Fruit fly (Drosophila melanogaster) whole organism, embryonic: Measurements from ENCODE around the gene Sec24CD.

ENCODE experiments used
- CG12155 ChIP-seq: fragments of 200-800 bp; sonication (Bioruptor generic); optimal IDR thresholded peaks from 3 replicates; lab custom pipeline; 2016; ENCODE audit warnings: missing biosample characterization, missing genetic modification characterization
- CG12219 ChIP-seq: fragments of 200-800 bp; sonication (Bioruptor generic); optimal IDR thresholded peaks from 3 replicates; lab custom pipeline; 2018; ENCODE audit warnings: missing biosample characterization, mild to moderate bottlenecking, missing genetic modification characterization
- CG12391 ChIP-seq: fragments of 200-800 bp; sonication (Bioruptor generic); optimal IDR thresholded peaks from 3 replicates; lab custom pipeline; 2018; ENCODE audit warnings: missing biosample characterization, mild to moderate bottlenecking, missing genetic modification characterization, moderate library complexity
- CG13624 ChIP-seq: fragments of 200-800 bp; sonication (Bioruptor generic); optimal IDR thresholded peaks from 2 replicates; lab custom pipeline; 2016; ENCODE audit warnings: missing biosample characterization, missing genetic modification characterization
- CG13775 ChIP-seq: fragments of 200-800 bp; sonication (Bioruptor generic); optimal IDR thresholded peaks from 3 replicates; lab custom pipeline; 2017; ENCODE audit warnings: missing biosample characterization, mild to moderate bottlenecking, missing genetic modification characterization
- CG14860 ChIP-seq: fragments of 200-800 bp; sonication (Bioruptor generic); IDR thresholded peaks from 3 replicates; pipeline ENCODE4 v1.3.6; 2022; ENCODE audit warnings: missing biosample characterization, missing genetic modification characterization; ENCODE audit not compliant: partially characterized antibody
- CG15601 ChIP-seq: fragments of 200-800 bp; sonication (Bioruptor generic); optimal IDR thresholded peaks from 3 replicates; lab custom pipeline; 2019; ENCODE audit warnings: missing biosample characterization, mild to moderate bottlenecking, missing genetic modification characterization, moderate library complexity
- CG1602 ChIP-seq: fragments of 200-800 bp; sonication (Bioruptor generic); optimal IDR thresholded peaks from 3 replicates; lab custom pipeline; 2016; ENCODE audit warnings: missing biosample characterization, missing genetic modification characterization
- CG16863 ChIP-seq: fragments of 200-800 bp; sonication (Bioruptor generic); optimal IDR thresholded peaks from 3 replicates; lab custom pipeline; 2016; ENCODE audit warnings: missing biosample characterization, missing genetic modification characterization
- CG17186 ChIP-seq: fragments of 200-800 bp; sonication (Bioruptor generic); optimal IDR thresholded peaks from 3 replicates; lab custom pipeline; 2017; ENCODE audit warnings: missing biosample characterization, missing genetic modification reagents, missing genetic modification characterization
- CG18599 ChIP-seq: fragments of 200-800 bp; sonication (Bioruptor generic); optimal IDR thresholded peaks from 3 replicates; lab custom pipeline; 2017; ENCODE audit warnings: missing biosample characterization, missing genetic modification characterization, mild to moderate bottlenecking, moderate library complexity, missing genetic modification reagents
- CG2120 ChIP-seq: fragments of 200-800 bp; sonication (Bioruptor generic); optimal IDR thresholded peaks from 3 replicates; lab custom pipeline; 2016; ENCODE audit warnings: missing biosample characterization, missing genetic modification characterization
- CG2129 ChIP-seq: fragments of 200-800 bp; sonication (Bioruptor generic); IDR thresholded peaks from 2 replicates; pipeline ENCODE4 v1.3.6; 2022; ENCODE audit warnings: missing biosample characterization, missing genetic modification characterization; ENCODE audit not compliant: partially characterized antibody
- CG2199 ChIP-seq: fragments of 200-800 bp; sonication (Bioruptor generic); IDR thresholded peaks from 3 replicates; pipeline ENCODE4 v1.3.6; 2022; ENCODE audit warnings: missing biosample characterization, missing genetic modification characterization
- CG31441 ChIP-seq: fragments of 200-800 bp; sonication (Bioruptor generic); IDR thresholded peaks from 2 replicates; pipeline ENCODE4 v1.3.6; 2022; ENCODE audit warnings: missing biosample characterization, missing genetic modification characterization
- CG32767 ChIP-seq: fragments of 200-800 bp; sonication (Bioruptor generic); IDR thresholded peaks from 2 replicates; pipeline ENCODE4 v1.3.6; 2022; ENCODE audit warnings: missing biosample characterization, missing genetic modification characterization
- CG3726 ChIP-seq: fragments of 200-800 bp; sonication (Bioruptor generic); IDR thresholded peaks from 3 replicates; pipeline ENCODE4, ENCODE4 v1.3.6; 2022; ENCODE audit warnings: missing biosample characterization, missing genetic modification characterization
- CG3847 ChIP-seq: fragments of 200-800 bp; sonication (Bioruptor generic); IDR thresholded peaks from 2 replicates; pipeline ENCODE4 v1.3.6; 2022; ENCODE audit warnings: missing biosample characterization, missing genetic modification characterization
- CG4424 ChIP-seq: fragments of 200-800 bp; sonication (Bioruptor generic); optimal IDR thresholded peaks from 3 replicates; lab custom pipeline; 2016; ENCODE audit warnings: missing biosample characterization, missing genetic modification characterization
- CG7745 ChIP-seq: fragments of 200-800 bp; sonication (Bioruptor generic); optimal IDR thresholded peaks from 2 replicates; lab custom pipeline; 2018; ENCODE audit warnings: missing biosample characterization, mild to moderate bottlenecking, missing genetic modification characterization, moderate library complexity
- CG7987 ChIP-seq: fragments of 200-800 bp; sonication (Bioruptor generic); optimal IDR thresholded peaks from 2 replicates; lab custom pipeline; 2018; ENCODE audit warnings: missing biosample characterization, mild to moderate bottlenecking, missing genetic modification characterization, moderate library complexity
- CG9215 ChIP-seq: fragments of 200-800 bp; sonication (Bioruptor generic); IDR thresholded peaks from 2 replicates; pipeline ENCODE4 v1.3.6; 2022; ENCODE audit warnings: missing biosample characterization, missing genetic modification characterization
- Drgx ChIP-seq: fragments of 200-800 bp; sonication (Bioruptor generic); IDR thresholded peaks from 2 replicates; pipeline ENCODE4 v1.3.6; 2022; ENCODE audit warnings: missing biosample characterization, missing genetic modification characterization
- Gug ChIP-seq: fragments of 200-800 bp; sonication (Bioruptor generic); IDR thresholded peaks from 4 replicates; pipeline ENCODE4 v1.3.6; 2022; ENCODE audit warnings: missing biosample characterization, missing genetic modification characterization
- H15 ChIP-seq: fragments of 200-800 bp; sonication (Bioruptor generic); IDR thresholded peaks from 3 replicates; pipeline ENCODE4 v1.3.6; 2022; ENCODE audit warnings: missing biosample characterization, missing genetic modification characterization
- Hmr ChIP-seq: fragments of 200-800 bp; sonication (Bioruptor generic); optimal IDR thresholded peaks from 3 replicates; lab custom pipeline; 2017; ENCODE audit warnings: mild to moderate bottlenecking, missing biosample characterization, missing genetic modification reagents, missing genetic modification characterization
- Hsf ChIP-seq: fragments of 200-800 bp; sonication (Bioruptor generic); optimal IDR thresholded peaks from 3 replicates; lab custom pipeline; 2016; ENCODE audit warnings: missing biosample characterization, missing genetic modification characterization
- Myb ChIP-seq: fragments of 200-800 bp; sonication (Bioruptor generic); optimal IDR thresholded peaks from 2 replicates; lab custom pipeline; 2016; ENCODE audit warnings: missing biosample characterization, missing genetic modification characterization
- Rx ChIP-seq: fragments of 200-800 bp; sonication (Bioruptor generic); IDR thresholded peaks from 2 replicates; pipeline ENCODE4 v1.3.6; 2022; ENCODE audit warnings: missing biosample characterization, missing genetic modification characterization
- ab ChIP-seq: fragments of 200-800 bp; sonication (Bioruptor generic); optimal IDR thresholded peaks from 2 replicates; lab custom pipeline; 2016; ENCODE audit warnings: missing biosample characterization, missing genetic modification characterization
- abd-A ChIP-seq: fragments of 200-800 bp; sonication (Bioruptor generic); optimal IDR thresholded peaks from 3 replicates; lab custom pipeline; 2019; ENCODE audit warnings: missing biosample characterization, mild to moderate bottlenecking, missing genetic modification characterization, moderate library complexity
- caup ChIP-seq: fragments of 200-800 bp; sonication (Bioruptor generic); optimal IDR thresholded peaks from 3 replicates; lab custom pipeline; 2017; ENCODE audit warnings: missing biosample characterization, mild to moderate bottlenecking, missing genetic modification characterization, moderate library complexity; ENCODE audit not compliant: severe bottlenecking
- chn ChIP-seq: fragments of 200-800 bp; sonication (Bioruptor generic); optimal IDR thresholded peaks from 2 replicates; lab custom pipeline; 2016; ENCODE audit warnings: missing biosample characterization, missing genetic modification characterization
- ci ChIP-seq: fragments of 200-800 bp; sonication (Bioruptor generic); IDR thresholded peaks from 3 replicates; pipeline ENCODE4 v1.3.6; 2022; ENCODE audit warnings: missing biosample characterization, missing genetic modification characterization
- danr ChIP-seq: fragments of 200-800 bp; sonication (Bioruptor generic); IDR thresholded peaks from 2 replicates; pipeline ENCODE4 v1.3.6; 2022; ENCODE audit warnings: missing biosample characterization, missing genetic modification characterization
- dm ChIP-seq: fragments of 200-800 bp; sonication (Bioruptor generic); optimal IDR thresholded peaks from 3 replicates; lab custom pipeline; 2016; ENCODE audit warnings: missing biosample characterization, missing genetic modification characterization
- eyg ChIP-seq: fragments of 200-800 bp; sonication (Bioruptor generic); optimal IDR thresholded peaks from 3 replicates; lab custom pipeline; 2016; ENCODE audit warnings: missing biosample characterization, missing genetic modification characterization
- fd96Cb ChIP-seq: fragments of 200-800 bp; sonication (Bioruptor generic); optimal IDR thresholded peaks from 2 replicates; lab custom pipeline; 2018; ENCODE audit warnings: missing biosample characterization, mild to moderate bottlenecking, missing genetic modification characterization, moderate library complexity
- onecut ChIP-seq: fragments of 200-800 bp; sonication (Bioruptor generic); IDR thresholded peaks from 2 replicates; pipeline ENCODE4 v1.3.6; 2022; ENCODE audit warnings: missing biosample characterization, missing genetic modification characterization
- org-1 ChIP-seq: fragments of 200-800 bp; sonication (Bioruptor generic); optimal IDR thresholded peaks from 2 replicates; lab custom pipeline; 2017; ENCODE audit warnings: missing biosample characterization, missing genetic modification characterization
- p53 ChIP-seq: fragments of 200-800 bp; sonication (Bioruptor generic); optimal IDR thresholded peaks from 2 replicates; lab custom pipeline; 2016; ENCODE audit warnings: missing biosample characterization, missing genetic modification characterization
- pfk ChIP-seq: fragments of 200-800 bp; sonication (Bioruptor generic); optimal IDR thresholded peaks from 2 replicates; lab custom pipeline; 2018; ENCODE audit warnings: missing biosample characterization, mild to moderate bottlenecking, missing genetic modification characterization, moderate library complexity
- pros ChIP-seq: fragments of 200-800 bp; sonication (Bioruptor generic); optimal IDR thresholded peaks from 3 replicates; lab custom pipeline; 2019; ENCODE audit warnings: missing biosample characterization, mild to moderate bottlenecking, missing genetic modification characterization, moderate library complexity
- rib ChIP-seq: fragments of 200-800 bp; sonication (Bioruptor generic); IDR thresholded peaks from 2 replicates; pipeline ENCODE4 v1.3.6; 2022; ENCODE audit warnings: missing biosample characterization, missing genetic modification characterization
- ro ChIP-seq: fragments of 200-800 bp; sonication (Bioruptor generic); IDR thresholded peaks from 2 replicates; pipeline ENCODE4 v1.3.6; 2022; ENCODE audit warnings: missing biosample characterization, missing genetic modification characterization
- seq ChIP-seq: fragments of 200-800 bp; sonication (Bioruptor generic); IDR thresholded peaks from 2 replicates; pipeline ENCODE4 v1.3.6; 2022; ENCODE audit warnings: missing biosample characterization, missing genetic modification characterization
- sim ChIP-seq: fragments of 200-800 bp; sonication (Bioruptor generic); IDR thresholded peaks from 2 replicates; pipeline ENCODE4 v1.3.6; 2022; ENCODE audit warnings: missing biosample characterization, missing genetic modification characterization
- tap ChIP-seq: fragments of 200-800 bp; optimal IDR thresholded peaks from 3 replicates; lab custom pipeline; 2019; ENCODE audit warnings: missing biosample characterization, mild to moderate bottlenecking, missing genetic modification characterization, moderate library complexity
- tio ChIP-seq: fragments of 200-800 bp; sonication (Bioruptor generic); optimal IDR thresholded peaks from 2 replicates; lab custom pipeline; 2017; ENCODE audit warnings: missing biosample characterization, missing genetic modification characterization, inconsistent platforms
- zf30C ChIP-seq: fragments of 200-800 bp; sonication (Bioruptor generic); optimal IDR thresholded peaks from 3 replicates; lab custom pipeline; 2018; ENCODE audit warnings: missing biosample characterization, mild to moderate bottlenecking, missing genetic modification characterization

Gene Sec24CD

DNA sequence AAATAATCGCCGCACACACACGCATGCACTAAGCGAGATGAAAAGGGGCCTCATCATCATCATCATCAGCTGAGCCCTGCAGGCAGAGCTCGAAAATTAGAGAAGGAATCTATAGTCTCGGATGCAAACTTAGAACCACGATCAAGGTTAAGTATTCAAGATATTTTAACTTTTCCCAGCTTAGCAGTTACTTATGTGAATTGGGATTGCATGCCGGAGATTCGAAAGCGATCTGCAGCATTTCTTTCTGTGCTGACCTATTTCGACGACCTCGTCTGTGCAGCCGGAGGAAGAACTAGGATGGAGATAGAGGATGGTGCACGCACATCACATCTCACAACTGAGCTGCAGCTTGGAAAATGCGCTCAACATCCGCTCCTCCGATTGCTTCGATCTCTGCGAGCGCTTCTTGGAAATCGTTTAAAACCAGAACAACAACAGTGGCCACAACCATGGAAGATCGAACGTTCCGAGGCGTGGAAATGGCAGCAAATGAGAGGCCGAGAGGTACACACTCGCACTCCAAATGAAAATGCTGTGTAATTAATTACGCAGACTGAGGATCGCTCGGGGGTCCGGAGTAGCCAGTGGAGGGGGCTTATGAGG, 53.8 kb downstream of the Sec24CD start (continued):
- TF ChIP-seq CG2120 (GFP tag; lab: Kevin White, UChicago) (no peak), CG3726 (GFP tag; lab: Robert Waterston, UW) (peak; percentile 56; the same call in 2 of the 3 replicates), danr (GFP tag; lab: Robert Waterston, UW) (no peak), tap (tag; lab: Kevin White, UChicago) (no peak), CG14860 (GFP tag; lab: Robert Waterston, UW) (no peak), CG12391 (tag; lab: Kevin White, UChicago) (peak; percentile 77), chn (GFP tag; lab: Kevin White, UChicago) (peak; percentile 86), onecut (GFP tag; lab: Robert Waterston, UW) (peak; percentile 63), CG9215 (GFP tag; lab: Robert Waterston, UW) (no peak), eyg (no peak), CG7745 (tag; lab: Kevin White, UChicago) (peak; percentile 59), Hsf (GFP tag; lab: Kevin White, UChicago) (peak; percentile 64), CG2129 (no peak), org-1 (GFP tag; lab: Kevin White, UChicago) (peak; percentile 75), pros (GFP tag; lab: Kevin White, UChicago) (no peak), Drgx (GFP tag; lab: Robert Waterston, UW) (peak; percentile 62), CG17186 (GFP tag; lab: Kevin White, UChicago) (peak; percentile 43), ci (GFP tag; lab: Robert Waterston, UW) (peak; percentile 83), CG12155 (GFP tag; lab: Kevin White, UChicago) (peak; percentile 41), CG15601 (tag; lab: Kevin White, UChicago) (peak; percentile 56), CG7987 (GFP tag; lab: Kevin White, UChicago) (no peak), abd-A (tag; lab: Kevin White, UChicago) (no peak), p53 (GFP tag; lab: Kevin White, UChicago) (peak; percentile 32), ab (GFP tag; lab: Kevin White, UChicago) (no peak), rib (no peak), CG32767 (peak; percentile 57; the same call in 1 of the 2 replicates), CG31441 (GFP tag; lab: Robert Waterston, UW) (peak; percentile 81), CG4424 (GFP tag; lab: Kevin White, UChicago) (peak; percentile 72), caup (no peak), dm (GFP tag; lab: Kevin White, UChicago) (peak; percentile 19), pfk (no peak), Gug (GFP tag; lab: Robert Waterston, UW) (peak; percentile 63; the same call in 2 of the 4 replicates), seq (GFP tag; lab: Robert Waterston, UW) (no peak), CG18599 (GFP tag; lab: Kevin White, UChicago) (peak; percentile 5), Rx (GFP tag; lab: Robert Waterston, UW) (peak; percentile 52; the same call in 1 of the 2 replicates), tio (GFP tag; lab: Kevin White, UChicago) (peak; percentile 32), fd96Cb (tag; lab: Kevin White, UChicago) (peak; percentile 71), sim (GFP tag; lab: Robert Waterston, UW) (peak; percentile 83), Hmr (no peak), CG16863 (peak; percentile 59), Myb (peak; percentile 12), CG2199 (peak; percentile 67; the same call in 2 of the 3 replicates), ro (GFP tag; lab: Robert Waterston, UW) (peak; percentile 34; the same call in 1 of the 2 replicates), H15 (0 out of 3 replicates have a peak, but pooled peaks have one; percentile 26), CG13624 (peak; percentile 11), zf30C (GFP tag; lab: Kevin White, UChicago) (no peak), CG1602 (GFP tag; lab: Kevin White, UChicago) (peak; percentile 65), CG13775 (GFP tag; lab: Kevin White, UChicago) (peak; percentile 72), CG12219 (GFP tag; lab: Kevin White, UChicago) (peak; percentile 43), CG3847 (GFP tag; lab: Robert Waterston, UW) (0 out of 2 replicates have a peak, but pooled peaks have one; percentile 12)
